Fruit fly (Drosophila melanogaster) whole organism: ENCODE measurements around the gene CG42367.

Experiments used
- CG8478 ChIP-seq: fragments of >200 bp; optimal IDR thresholded peaks from 2 replicates; lab custom pipeline; 2018; ENCODE audit warnings: inconsistent platforms
- Dll ChIP-seq: fragments of >200 bp; optimal IDR thresholded peaks from 2 replicates; lab custom pipeline; 2017

dm6 chr2L:9938631-9939256, 8.4 kb downstream of the CG42367 start, which contains the start of the genes Datp and CG4619:
- no peak for TF ChIP-seq Dll
- no peak for TF ChIP-seq CG8478 (lab: Kevin White, UChicago)
